Worm (Caenorhabditis elegans): ENCODE measurements around the gene T10H10.2.

The T10H10.2 gene

ce11 chrX:2262420-2262819, 32.1 kb upstream of the T10H10.2 start:
- TF ChIP-seq lin-11 (tag; optimal IDR thresholded peaks at IDR 0.05) = no peak
- peak; percentile 20 for TF ChIP-seq fos-1 (tag; optimal IDR thresholded peaks at IDR 0.05)
- TF ChIP-seq sma-9 (GFP tag; optimal IDR thresholded peaks at IDR 0.05) = no peak
- TF ChIP-seq sma-9 (tag; optimal IDR thresholded peaks at IDR 0.05) = no peak
- no peak for TF ChIP-seq nhr-12 (tag; optimal IDR thresholded peaks at IDR 0.05)

- TF ChIP-seq mdl-1 (tag; optimal IDR thresholded peaks at IDR 0.05) = peak in 1 of 2 experiments; percentile 7
- TF ChIP-seq sma-3 (GFP tag; optimal IDR thresholded peaks at IDR 0.05) = no peak
Observed at ce11 chrX:2265069-2265468, 29.5 kb upstream of the T10H10.2 start.

- TF ChIP-seq lin-13 (GFP tag; optimal IDR thresholded peaks at IDR 0.05) (no peak), ama-1 (optimal IDR thresholded peaks at IDR 0.05) (no peak), nhr-23 (tag; optimal IDR thresholded peaks at IDR 0.05) (no peak), unc-55 (GFP tag; optimal IDR thresholded peaks at IDR 0.05) (peak; percentile 36), ztf-1 (GFP tag; conservative IDR thresholded peaks at IDR 0.05) (no peak), mab-5 (tag; optimal IDR thresholded peaks at IDR 0.05) (peak; percentile 43)
Observed at ce11 chrX:2266366-2266765, 28.2 kb upstream of the T10H10.2 start.

ce11 chrX:2266777-2267176, 27.8 kb upstream of the T10H10.2 start:
- no peak for TF ChIP-seq unc-39 (tag; optimal IDR thresholded peaks at IDR 0.05)
- no peak for TF ChIP-seq mab-5 (tag; optimal IDR thresholded peaks at IDR 0.05)
- TF ChIP-seq nhr-11 (tag; optimal IDR thresholded peaks at IDR 0.05) = no peak
- no peak for TF ChIP-seq ZK546.5 (tag; optimal IDR thresholded peaks at IDR 0.05)
- no peak for TF ChIP-seq ztf-1 (GFP tag; conservative IDR thresholded peaks at IDR 0.05)
- no peak for TF ChIP-seq ceh-16 (tag; optimal IDR thresholded peaks at IDR 0.05)
- no peak for TF ChIP-seq ama-1 (optimal IDR thresholded peaks at IDR 0.05)
- TF ChIP-seq sem-4 (tag; optimal IDR thresholded peaks at IDR 0.05) = no peak
- no peak for TF ChIP-seq R02D3.7 (tag; optimal IDR thresholded peaks at IDR 0.05)
- TF ChIP-seq dmd-4 (tag; optimal IDR thresholded peaks at IDR 0.05) = no peak
- TF ChIP-seq lin-13 (GFP tag; optimal IDR thresholded peaks at IDR 0.05) = no peak
- TF ChIP-seq sma-3 (GFP tag; optimal IDR thresholded peaks at IDR 0.05) = no peak
- no peak for TF ChIP-seq lsy-2 (tag; optimal IDR thresholded peaks at IDR 0.05)

- TF ChIP-seq nhr-25 (tag; optimal IDR thresholded peaks at IDR 0.05) = no peak
- no peak for TF ChIP-seq ZK546.5 (tag; optimal IDR thresholded peaks at IDR 0.05)
- TF ChIP-seq unc-55 (GFP tag; optimal IDR thresholded peaks at IDR 0.05) = peak; percentile 5
- TF ChIP-seq blmp-1 (tag; optimal IDR thresholded peaks at IDR 0.05; ENCODE audit: insufficient read depth) = no peak
Observed at ce11 chrX:2267956-2268355, 26.6 kb upstream of the T10H10.2 start, which contains the start of gene AH9.6. Gene AH9.6, minus strand, starts transcription at chrX:2268138.

- TF ChIP-seq sma-9 (GFP tag; optimal IDR thresholded peaks at IDR 0.05) (peak; percentile 29), sma-9 (tag; optimal IDR thresholded peaks at IDR 0.05) (no peak), nhr-77 (tag; optimal IDR thresholded peaks at IDR 0.05) (no peak), gmeb-1 (tag; optimal IDR thresholded peaks at IDR 0.05) (no peak), nhr-25 (tag; optimal IDR thresholded peaks at IDR 0.05) (no peak)
Observed at ce11 chrX:2271429-2271828, 23.1 kb upstream of the T10H10.2 start.

- TF ChIP-seq mab-5 (tag; optimal IDR thresholded peaks at IDR 0.05) (no peak), lin-39 (tag; optimal IDR thresholded peaks at IDR 0.05) (no peak), snpc-4 (tag; optimal IDR thresholded peaks at IDR 0.05) (no peak), dmd-4 (tag; optimal IDR thresholded peaks at IDR 0.05) (no peak), nhr-10 (tag; optimal IDR thresholded peaks at IDR 0.05) (no peak), nhr-25 (tag; optimal IDR thresholded peaks at IDR 0.05) (no peak), sma-9 (GFP tag; optimal IDR thresholded peaks at IDR 0.05) (no peak), sma-9 (tag; optimal IDR thresholded peaks at IDR 0.05) (no peak), lin-13 (GFP tag; optimal IDR thresholded peaks at IDR 0.05) (no peak)
Observed at ce11 chrX:2274237-2274636, 20.3 kb upstream of the T10H10.2 start, which contains the start of gene AH9.4. Gene AH9.4, minus strand, starts transcription at chrX:2274337.

- TF ChIP-seq zag-1 (tag; optimal IDR thresholded peaks at IDR 0.05) = no peak
- no peak for TF ChIP-seq lin-39 (tag; optimal IDR thresholded peaks at IDR 0.05)
- no peak for TF ChIP-seq crh-2 (tag; optimal IDR thresholded peaks at IDR 0.05)
- no peak for TF ChIP-seq C34F6.9 (tag; optimal IDR thresholded peaks at IDR 0.05)
- TF ChIP-seq nhr-77 (tag; optimal IDR thresholded peaks at IDR 0.05) = no peak
- no peak for TF ChIP-seq mab-5 (tag; optimal IDR thresholded peaks at IDR 0.05)
- no peak for TF ChIP-seq ama-1 (optimal IDR thresholded peaks at IDR 0.05)
- no peak for TF ChIP-seq nhr-11 (tag; optimal IDR thresholded peaks at IDR 0.05)
- TF ChIP-seq sma-9 (GFP tag; optimal IDR thresholded peaks at IDR 0.05) = no peak
- no peak for TF ChIP-seq sma-9 (tag; optimal IDR thresholded peaks at IDR 0.05)
- no peak for TF ChIP-seq lin-11 (tag; optimal IDR thresholded peaks at IDR 0.05)
- no peak for TF ChIP-seq lin-13 (GFP tag; optimal IDR thresholded peaks at IDR 0.05)
- no peak for TF ChIP-seq sem-4 (tag; optimal IDR thresholded peaks at IDR 0.05)
- no peak for TF ChIP-seq nhr-10 (tag; optimal IDR thresholded peaks at IDR 0.05)
- TF ChIP-seq mdl-1 (tag; optimal IDR thresholded peaks at IDR 0.05) = no peak
- no peak for TF ChIP-seq ztf-4 (tag; optimal IDR thresholded peaks at IDR 0.05)
- TF ChIP-seq mbf-1 (tag; optimal IDR thresholded peaks at IDR 0.05) = no peak
- no peak for TF ChIP-seq sma-3 (GFP tag; optimal IDR thresholded peaks at IDR 0.05)
Observed at ce11 chrX:2276000-2276399, 18.6 kb upstream of the T10H10.2 start.

Measured in whole organism, L2 larva.